Worm (Caenorhabditis elegans): ENCODE data around the gene H06I04.3.

The H06I04.3 gene

ce11 chrIII:3031017-3031756, 39.1 kb upstream of the H06I04.3 start:
- TF ChIP-seq irx-1 (tag; optimal IDR thresholded peaks at IDR 0.05) (no peak), C04F5.9 (tag; optimal IDR thresholded peaks at IDR 0.05) (no peak), aha-1 (tag; optimal IDR thresholded peaks at IDR 0.05) (no peak), unc-98 (GFP tag; IDR thresholded peaks at IDR 0.05) (no peak), ceh-82 (tag; optimal IDR thresholded peaks at IDR 0.05) (no peak), pax-3 (tag; optimal IDR thresholded peaks at IDR 0.05) (no peak), sup-37 (GFP tag; optimal IDR thresholded peaks at IDR 0.05) (no peak), nhr-19 (GFP tag; conservative IDR thresholded peaks at IDR 0.05) (no peak), nhr-47 (tag; optimal IDR thresholded peaks at IDR 0.05) (no peak), ets-5 (GFP tag; IDR thresholded peaks at IDR 0.05) (0 out of 2 replicates have a peak, but pooled peaks have one; percentile 60), egl-27 (tag; optimal IDR thresholded peaks at IDR 0.05) (no peak), nhr-85 (tag) (peak; percentile 43), efl-1 (optimal IDR thresholded peaks at IDR 0.05) (no peak), efl-1 (GFP tag; optimal IDR thresholded peaks at IDR 0.05 in 1 of 2) (peak in 1 of 2 experiments; percentile 66)

- TF ChIP-seq nhr-76 (tag; optimal IDR thresholded peaks at IDR 0.05) (no peak), snpc-4 (tag; optimal IDR thresholded peaks at IDR 0.05) (no peak), skn-1 (tag; optimal IDR thresholded peaks at IDR 0.05) (no peak)
Observed at ce11 chrIII:3033507-3033906, 36.8 kb upstream of the H06I04.3 start.

- TF ChIP-seq ceh-63 (GFP tag; optimal IDR thresholded peaks at IDR 0.05) (no peak), efl-1 (optimal IDR thresholded peaks at IDR 0.05) (no peak), efl-1 (GFP tag; optimal IDR thresholded peaks at IDR 0.05 in 1 of 2) (peak in 1 of 2 experiments; percentile 66), aha-1 (tag; optimal IDR thresholded peaks at IDR 0.05) (no peak)
Observed at ce11 chrIII:3033931-3034330, 36.4 kb upstream of the H06I04.3 start.

- TF ChIP-seq snu-23 (GFP tag; optimal IDR thresholded peaks at IDR 0.05) = peak; percentile 16
- TF ChIP-seq lin-35 (GFP tag; optimal IDR thresholded peaks at IDR 0.05) = peak in 1 of 2 experiments; percentile 2
- TF ChIP-seq nhr-12 (tag; optimal IDR thresholded peaks at IDR 0.05) = no peak
- no peak for TF ChIP-seq snpc-4 (tag; optimal IDR thresholded peaks at IDR 0.05)
- peak; percentile 1 for TF ChIP-seq nhr-90 (tag; optimal IDR thresholded peaks at IDR 0.05; ENCODE audit: poor library complexity)
- no peak for TF ChIP-seq tlp-1 (tag; optimal IDR thresholded peaks at IDR 0.05)
- TF ChIP-seq zag-1 (tag; optimal IDR thresholded peaks at IDR 0.05) = no peak
- peak; percentile 38 for TF ChIP-seq lin-14 (GFP tag; optimal IDR thresholded peaks at IDR 0.05)
- TF ChIP-seq nhr-19 (GFP tag; conservative IDR thresholded peaks at IDR 0.05) = peak; percentile 20; the same call in 1 of the 2 replicates
- TF ChIP-seq efl-1 (optimal IDR thresholded peaks at IDR 0.05) = peak in 1 of 2 experiments; percentile 4
- peak in 1 of 2 experiments; percentile 64 for TF ChIP-seq efl-1 (GFP tag; optimal IDR thresholded peaks at IDR 0.05 in 1 of 2)
- TF ChIP-seq ceh-90 (tag; optimal IDR thresholded peaks at IDR 0.05) = no peak
- TF ChIP-seq nhr-71 (tag; optimal IDR thresholded peaks at IDR 0.05) = peak; percentile 44
- peak; percentile 4 for TF ChIP-seq mep-1 (tag; optimal IDR thresholded peaks at IDR 0.05)
- no peak for TF ChIP-seq hlh-17 (GFP tag; optimal IDR thresholded peaks at IDR 0.05; ENCODE audit: borderline replicate concordance)
- no peak for TF ChIP-seq unc-86 (tag; optimal IDR thresholded peaks at IDR 0.05)
- TF ChIP-seq elt-2 (tag; optimal IDR thresholded peaks at IDR 0.05) = peak; percentile 51
- no peak for TF ChIP-seq blmp-1 (tag; optimal IDR thresholded peaks at IDR 0.05)
- no peak for TF ChIP-seq C34B4.2 (tag; optimal IDR thresholded peaks at IDR 0.05)
Observed at ce11 chrIII:3034458-3034857, 35.9 kb upstream of the H06I04.3 start.

ce11 chrIII:3035977-3036376, 34.3 kb upstream of the H06I04.3 start:
- peak; percentile 58 for TF ChIP-seq nhr-20 (tag; optimal IDR thresholded peaks at IDR 0.05)
- peak; percentile 4 for TF ChIP-seq C16A3.4 (tag; optimal IDR thresholded peaks at IDR 0.05)
- TF ChIP-seq nhr-237 (tag; optimal IDR thresholded peaks at IDR 0.05) = no peak
- peak in 1 of 6 experiments; percentile 35 for TF ChIP-seq elt-3 (tag; optimal IDR thresholded peaks at IDR 0.05)
- TF ChIP-seq ceh-88 (GFP tag; IDR thresholded peaks at IDR 0.05) = no peak
- no peak for TF ChIP-seq ceh-63 (GFP tag; optimal IDR thresholded peaks at IDR 0.05)
- TF ChIP-seq fos-1 (tag; optimal IDR thresholded peaks at IDR 0.05) = no peak
- TF ChIP-seq ceh-82 (tag; optimal IDR thresholded peaks at IDR 0.05) = peak; percentile 0 to 73 (median 63)
- 0 out of 2 replicates have a peak, but pooled peaks have one; percentile 3 for TF ChIP-seq isw-1 (GFP tag; IDR thresholded peaks at IDR 0.05)
- peak; percentile 77 for TF ChIP-seq snu-23 (GFP tag; optimal IDR thresholded peaks at IDR 0.05)
- peak in 1 of 2 experiments; percentile 85 for TF ChIP-seq mdl-1 (tag; optimal IDR thresholded peaks at IDR 0.05)
- no peak for TF ChIP-seq C04F5.9 (tag; optimal IDR thresholded peaks at IDR 0.05)
- no peak for TF ChIP-seq vab-15 (tag; optimal IDR thresholded peaks at IDR 0.05)
- TF ChIP-seq mab-9 (GFP tag; IDR thresholded peaks at IDR 0.05) = no peak
- peak; percentile 72 for TF ChIP-seq mep-1 (tag; optimal IDR thresholded peaks at IDR 0.05)
- no peak for TF ChIP-seq grh-1 (GFP tag; IDR thresholded peaks at IDR 0.05)
- TF ChIP-seq tlp-1 (tag; optimal IDR thresholded peaks at IDR 0.05) = no peak

Measured in whole organism, L1 larva.